Worm (Caenorhabditis elegans) whole organism, L4/young adult: ENCODE data around the gene mppb-1.

Experiments
- W03F9.2 ChIP-seq: fragments of 150-350 bp; optimal IDR thresholded peaks from 2 replicates; lab custom pipeline; 2014; ENCODE audit warnings: missing biosample characterization, missing genetic modification characterization
- him-1 ChIP-seq: sonication (generic microtip); optimal IDR thresholded peaks from 2 replicates; lab custom pipeline; 2016; ENCODE audit warnings: missing genotype, missing genetic modification reagents, missing genetic modification characterization, missing compliant biosample characterization

DNA sequence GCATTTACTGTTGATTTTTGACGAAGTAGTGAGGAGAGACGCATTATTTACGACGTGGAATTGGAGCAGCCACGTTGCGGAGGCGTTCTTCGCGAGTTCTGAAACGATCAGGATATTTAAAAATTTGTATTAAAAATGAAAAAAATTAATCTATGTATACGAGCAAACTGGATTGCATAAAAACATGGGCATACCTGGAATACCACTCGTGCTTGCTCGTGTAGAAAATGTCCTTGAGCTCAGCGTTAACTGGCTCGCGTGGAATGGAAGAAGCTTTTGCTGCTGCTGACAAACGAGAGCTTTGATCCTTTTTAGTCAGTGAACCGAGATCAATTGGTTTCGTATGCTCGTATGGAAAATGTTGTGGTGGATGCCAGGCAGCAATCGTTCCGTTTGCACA lies 19.5 kb downstream of the mppb-1 start, which contains the start of gene lpl-1:
- no peak for TF ChIP-seq him-1 (tag; lab: Kevin White, UChicago)
- no peak for TF ChIP-seq W03F9.2 (tag; lab: Kevin White, UChicago)
